Fruit fly (Drosophila melanogaster): Measurements from ENCODE around the gene CG15571.

Gene CG15571

dm6 chrX:4205346-4206178 is 11.6 kb downstream of the CG15571 start, which contains the start of gene Fas2:
Gene Fas2 (minus strand): TSS chrX:4206093.
- TF ChIP-seq CTCF (optimal IDR thresholded peaks at IDR 0.05) (no peak), CG8478 (optimal IDR thresholded peaks at IDR 0.05) (no peak)

- TF ChIP-seq CTCF (optimal IDR thresholded peaks at IDR 0.05), result no peak
- TF ChIP-seq CG8478 (optimal IDR thresholded peaks at IDR 0.05), result no peak
These were observed 13.3 kb downstream of the CG15571 start for dm6 chrX:4203713-4204447.

dm6 chrX:4202235-4202794 is 14.9 kb downstream of the CG15571 start:
- TF ChIP-seq CTCF (optimal IDR thresholded peaks at IDR 0.05) (no peak), CG8478 (optimal IDR thresholded peaks at IDR 0.05) (no peak)

- TF ChIP-seq CTCF (optimal IDR thresholded peaks at IDR 0.05) (no peak), CG8478 (optimal IDR thresholded peaks at IDR 0.05) (no peak)
These were observed 16.6 kb downstream of the CG15571 start for dm6 chrX:4200612-4201011.

dm6 chrX:4198769-4199168 is 18.4 kb downstream of the CG15571 start:
- no peak for TF ChIP-seq CTCF (optimal IDR thresholded peaks at IDR 0.05)
- TF ChIP-seq CG8478 (optimal IDR thresholded peaks at IDR 0.05), result no peak

- TF ChIP-seq CG8478 (optimal IDR thresholded peaks at IDR 0.05) (no peak), CTCF (optimal IDR thresholded peaks at IDR 0.05) (no peak)
These were observed 19.7 kb downstream of the CG15571 start for dm6 chrX:4197463-4197862.

- TF ChIP-seq CG8478 (optimal IDR thresholded peaks at IDR 0.05) (no peak), CTCF (optimal IDR thresholded peaks at IDR 0.05) (no peak)
These were observed 30.5 kb downstream of the CG15571 start for dm6 chrX:4186737-4187136.

dm6 chrX:4185393-4185792 is 31.8 kb downstream of the CG15571 start:
- TF ChIP-seq CTCF (optimal IDR thresholded peaks at IDR 0.05) (no peak), CG8478 (optimal IDR thresholded peaks at IDR 0.05) (no peak)

dm6 chrX:4178819-4179218 is 38.4 kb downstream of the CG15571 start:
- TF ChIP-seq CG8478 (optimal IDR thresholded peaks at IDR 0.05), result no peak
- TF ChIP-seq CTCF (optimal IDR thresholded peaks at IDR 0.05), result no peak

dm6 chrX:4177733-4178132 is 39.5 kb downstream of the CG15571 start:
- no peak for TF ChIP-seq CTCF (optimal IDR thresholded peaks at IDR 0.05)
- no peak for TF ChIP-seq CG8478 (optimal IDR thresholded peaks at IDR 0.05)

- TF ChIP-seq CG8478 (optimal IDR thresholded peaks at IDR 0.05), result no peak
- TF ChIP-seq CTCF (optimal IDR thresholded peaks at IDR 0.05), result no peak
These were observed 41.4 kb downstream of the CG15571 start for dm6 chrX:4175805-4176204.

- TF ChIP-seq CG8478 (optimal IDR thresholded peaks at IDR 0.05) (no peak), CTCF (optimal IDR thresholded peaks at IDR 0.05) (no peak)
These were observed 43.8 kb downstream of the CG15571 start for dm6 chrX:4173381-4173780.

dm6 chrX:4172143-4172771 is 44.9 kb downstream of the CG15571 start:
- TF ChIP-seq CTCF (optimal IDR thresholded peaks at IDR 0.05) (no peak), CG8478 (optimal IDR thresholded peaks at IDR 0.05) (no peak)

- TF ChIP-seq CG8478 (optimal IDR thresholded peaks at IDR 0.05) (no peak), CTCF (optimal IDR thresholded peaks at IDR 0.05) (no peak)
These were observed 46.7 kb downstream of the CG15571 start for dm6 chrX:4170492-4170891.

Data from S2 (cell line).